Worm (Caenorhabditis elegans) whole organism, L2 larva: ENCODE data around the gene F22E5.8.
"Not testable (repeated sequence)": the region's sequence is repeated elsewhere in the genome, so short reads cannot be mapped to it uniquely, and the experiment has no call there.

Experiments
- C34F6.9 ChIP-seq: fragments of 150-350 bp; optimal IDR thresholded peaks from 2 replicates; lab custom pipeline; 2014; ENCODE audit warnings: missing biosample characterization, missing genetic modification characterization
- Y55F3AM.14 ChIP-seq: fragments of 200-800 bp; sonication (Bioruptor generic); optimal IDR thresholded peaks from 2 replicates; lab custom pipeline; 2018; ENCODE audit warnings: mild to moderate bottlenecking, missing genetic modification characterization, missing compliant biosample characterization
- ZK546.5 ChIP-seq: sonication (generic microtip); optimal IDR thresholded peaks from 2 replicates; lab custom pipeline; 2017; ENCODE audit warnings: missing biosample characterization, missing genetic modification characterization
- alr-1 ChIP-seq: fragments of 150-350 bp; optimal IDR thresholded peaks from 2 replicates; lab custom pipeline; 2014; ENCODE audit warnings: missing biosample characterization, missing genetic modification characterization
- ama-1 ChIP-seq: fragments of 150-350 bp; optimal IDR thresholded peaks from 2 replicates; lab custom pipeline; 2018; ENCODE audit warnings: inconsistent platforms
- ceh-82 ChIP-seq: fragments of 150-350 bp; optimal IDR thresholded peaks from 2 replicates; lab custom pipeline; 2014; ENCODE audit warnings: missing biosample characterization, missing genetic modification characterization
- crh-2 ChIP-seq: sonication (generic microtip); optimal IDR thresholded peaks from 2 replicates; lab custom pipeline; 2017; ENCODE audit warnings: missing biosample characterization, missing genetic modification characterization
- dmd-4 ChIP-seq: sonication (generic microtip); optimal IDR thresholded peaks from 2 replicates; lab custom pipeline; 2017; ENCODE audit warnings: missing biosample characterization, missing genetic modification characterization
- elt-1 ChIP-seq: fragments of 150-350 bp; optimal IDR thresholded peaks from 2 replicates; lab custom pipeline; 2014; ENCODE audit warnings: missing biosample characterization, missing genetic modification characterization
- elt-3 ChIP-seq: sonication (generic microtip); optimal IDR thresholded peaks from 2 replicates; lab custom pipeline; 2017; ENCODE audit warnings: missing biosample characterization, missing genetic modification characterization
- gmeb-1 ChIP-seq: fragments of 150-350 bp; optimal IDR thresholded peaks from 2 replicates; lab custom pipeline; 2014; ENCODE audit warnings: missing biosample characterization, missing genetic modification characterization
- lin-11 ChIP-seq: fragments of 150-350 bp; sonication (generic microtip); optimal IDR thresholded peaks from 2 replicates; lab custom pipeline; 2014; ENCODE audit warnings: missing biosample characterization, missing genetic modification characterization, inconsistent platforms, mixed read lengths
- lin-13 ChIP-seq: fragments of 150-350 bp; optimal IDR thresholded peaks from 2 replicates; lab custom pipeline; 2014; ENCODE audit warnings: missing biosample characterization, missing genetic modification reagents, missing genetic modification characterization
- lin-39 ChIP-seq: fragments of 150-350 bp; optimal IDR thresholded peaks from 2 replicates; lab custom pipeline; 2014; ENCODE audit warnings: missing biosample characterization, missing genetic modification reagents, missing genetic modification characterization
- lsy-2 ChIP-seq, 2 experiments: fragments of 150-350 bp in 1 of 2; sonication (generic microtip) in 1 of 2; optimal IDR thresholded peaks; 2 replicates each; lab custom pipeline; 2014 to 2017; ENCODE audit warnings: missing biosample characterization in 2 of 2, missing genetic modification characterization in 2 of 2
- mab-5 ChIP-seq: fragments of 150-350 bp; optimal IDR thresholded peaks from 2 replicates; lab custom pipeline; 2014; ENCODE audit warnings: missing biosample characterization, missing genetic modification characterization
- mbf-1 ChIP-seq: sonication (generic microtip); optimal IDR thresholded peaks from 2 replicates; lab custom pipeline; 2017; ENCODE audit warnings: missing biosample characterization, missing genetic modification characterization
- mdl-1 ChIP-seq, 2 experiments: fragments of 150-350 bp in 1 of 2; sonication (generic microtip) in 1 of 2; optimal IDR thresholded peaks; 2 replicates each; lab custom pipeline; 2017; ENCODE audit warnings: missing biosample characterization in 2 of 2, missing genetic modification characterization in 2 of 2
- nhr-10 ChIP-seq: sonication (generic microtip); optimal IDR thresholded peaks from 2 replicates; lab custom pipeline; 2017; ENCODE audit warnings: missing biosample characterization, missing genetic modification characterization
- nhr-11 ChIP-seq: fragments of 150-350 bp; optimal IDR thresholded peaks from 2 replicates; lab custom pipeline; 2014; ENCODE audit warnings: missing biosample characterization, missing genetic modification characterization
- nhr-129 ChIP-seq: fragments of 150-350 bp; optimal IDR thresholded peaks from 2 replicates; lab custom pipeline; 2014; ENCODE audit warnings: missing biosample characterization, missing genetic modification characterization
- nhr-237 ChIP-seq: fragments of 150-350 bp; optimal IDR thresholded peaks from 2 replicates; lab custom pipeline; 2014; ENCODE audit warnings: missing biosample characterization, missing genetic modification characterization
- nhr-6 ChIP-seq: fragments of 150-350 bp; optimal IDR thresholded peaks from 2 replicates; lab custom pipeline; 2014; ENCODE audit warnings: missing biosample characterization, missing genetic modification characterization
- nhr-77 ChIP-seq: fragments of 150-350 bp; optimal IDR thresholded peaks from 2 replicates; lab custom pipeline; 2014; ENCODE audit warnings: missing biosample characterization, missing genetic modification characterization
- peb-1 ChIP-seq: fragments of 150-350 bp; optimal IDR thresholded peaks from 2 replicates; lab custom pipeline; 2014; ENCODE audit warnings: missing biosample characterization, missing genetic modification characterization
- sem-4 ChIP-seq: fragments of 150-350 bp; optimal IDR thresholded peaks from 2 replicates; lab custom pipeline; 2014; ENCODE audit warnings: missing biosample characterization, missing genetic modification reagents, missing genetic modification characterization
- skn-1 ChIP-seq: sonication (generic microtip); optimal IDR thresholded peaks from 2 replicates; lab custom pipeline; 2017; ENCODE audit warnings: missing biosample characterization, missing genetic modification characterization
- sma-9 ChIP-seq, 2 experiments: fragments of 150-350 bp in 1 of 2; sonication (generic microtip) in 1 of 2; optimal IDR thresholded peaks; 2 replicates each; lab custom pipeline; 2014 to 2016; ENCODE audit warnings: missing genetic modification characterization in 2 of 2, mild to moderate bottlenecking in 1 of 2, missing biosample characterization in 1 of 2, missing compliant biosample characterization in 1 of 2, missing genetic modification reagents in 1 of 2, moderate library complexity in 1 of 2
- snpc-4 ChIP-seq: fragments of 150-350 bp; optimal IDR thresholded peaks from 2 replicates; lab custom pipeline; 2014; ENCODE audit warnings: missing biosample characterization, missing genetic modification characterization
- unc-39 ChIP-seq: fragments of 150-350 bp; optimal IDR thresholded peaks from 2 replicates; lab custom pipeline; 2014; ENCODE audit warnings: missing biosample characterization, missing genetic modification characterization
- unc-55 ChIP-seq: fragments of 150-350 bp; sonication (generic microtip); optimal IDR thresholded peaks from 3 replicates; lab custom pipeline; 2014; ENCODE audit warnings: missing biosample characterization, missing genetic modification reagents, missing genetic modification characterization
- unc-62 ChIP-seq: fragments of 150-350 bp; optimal IDR thresholded peaks from 2 replicates; lab custom pipeline; 2014; ENCODE audit warnings: missing biosample characterization, missing genetic modification reagents, missing genetic modification characterization
- zag-1 ChIP-seq: fragments of 150-350 bp; optimal IDR thresholded peaks from 2 replicates; lab custom pipeline; 2014; ENCODE audit warnings: missing biosample characterization, missing genetic modification characterization
- ztf-11 ChIP-seq: sonication (generic microtip); optimal IDR thresholded peaks from 2 replicates; lab custom pipeline; 2017; ENCODE audit warnings: missing biosample characterization, missing genetic modification characterization
- ztf-4 ChIP-seq: fragments of 150-350 bp; optimal IDR thresholded peaks from 2 replicates; lab custom pipeline; 2014; ENCODE audit warnings: missing biosample characterization, missing genetic modification characterization

F22E5.8 gene

ce11 chrII:2616634-2617033 lies 23.2 kb upstream of the F22E5.8 start, which contains the start of gene msrp-5:
Gene msrp-5 (plus strand): TSS chrII:2616934.
- TF ChIP-seq ZK546.5; nhr-10 (tag; lab: Kevin White, UChicago); ceh-82 (tag; lab: Kevin White, UChicago): not testable (repeated sequence)

- not testable (repeated sequence) for TF ChIP-seq nhr-77 (tag; lab: Kevin White, UChicago); Y55F3AM.14; ztf-4 (tag; lab: Kevin White, UChicago)
These were observed 20.7 kb upstream of the F22E5.8 start, which contains the start of gene msrp-6 for ce11 chrII:2619148-2619547. Gene msrp-6 (plus strand): TSS chrII:2619448.

ce11 chrII:2622480-2622879 lies 17.4 kb upstream of the F22E5.8 start, which contains the start of gene D2062.5:
Gene D2062.5 (plus strand): TSS chrII:2622780.
- TF ChIP-seq Y55F3AM.14 (no peak), sma-9 (GFP tag; optimal IDR thresholded peaks at IDR 0.05; lab: Kevin White, UChicago) (no peak), sma-9 (tag; optimal IDR thresholded peaks at IDR 0.05; lab: Kevin White, UChicago) (no peak), unc-55 (GFP tag; lab: Kevin White, UChicago) (no peak), skn-1 (tag; lab: Kevin White, UChicago) (no peak), unc-39 (tag; lab: Kevin White, UChicago) (no peak), nhr-10 (tag; lab: Kevin White, UChicago) (no peak), lin-13 (GFP tag; lab: Kevin White, UChicago) (no peak), nhr-6 (no peak), lin-39 (tag; lab: Kevin White, UChicago) (no peak), sem-4 (tag; lab: Kevin White, UChicago) (no peak)

DNA sequence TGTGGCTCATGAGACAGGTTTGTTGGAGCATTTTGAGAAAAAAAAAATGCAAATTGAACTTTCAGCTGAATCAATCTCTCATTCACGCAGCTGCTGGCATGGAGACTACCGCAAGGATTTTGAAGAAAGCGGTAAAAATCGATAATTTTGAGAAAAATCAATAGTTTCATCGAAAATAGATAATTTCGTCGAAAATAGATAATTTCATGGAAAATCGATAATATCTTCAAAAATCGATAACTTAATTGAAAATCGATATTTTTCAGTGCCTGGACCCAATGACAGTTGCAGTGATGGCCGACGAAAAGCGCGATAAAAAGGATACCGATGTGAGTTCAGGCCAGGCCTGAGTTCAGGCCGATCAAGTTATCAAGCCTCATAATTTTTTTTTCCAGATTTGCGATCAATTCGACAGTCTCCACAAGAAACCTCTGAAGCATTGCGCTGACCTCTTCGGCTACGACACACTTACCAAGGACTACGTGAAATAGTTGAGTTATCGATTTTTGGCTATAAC lies 16.8 kb upstream of the F22E5.8 start, which contains the start of gene D2062.4:
Gene D2062.4, plus strand, starts transcription at position 467 of the 517 bp plus-strand sequence.
- not testable (repeated sequence) for TF ChIP-seq ama-1; nhr-77 (tag; lab: Kevin White, UChicago); lsy-2 (tag; optimal IDR thresholded peaks at IDR 0.05; lab: Kevin White, UChicago)
- TF ChIP-seq, all 48 proteins: peak for 0; not testable (repeated sequence) for 48

- TF ChIP-seq snpc-4 (tag; lab: Kevin White, UChicago), result no peak
- TF ChIP-seq ama-1, result no peak
- TF ChIP-seq mab-5 (tag; lab: Kevin White, UChicago), result no peak
- no peak for TF ChIP-seq zag-1 (tag; lab: Kevin White, UChicago)
- no peak for TF ChIP-seq elt-3 (tag; lab: Kevin White, UChicago)
- TF ChIP-seq ZK546.5, result no peak
- TF ChIP-seq nhr-237, result no peak
- no peak for TF ChIP-seq skn-1 (tag; lab: Kevin White, UChicago)
- no peak for TF ChIP-seq crh-2
- no peak for TF ChIP-seq Y55F3AM.14
- TF ChIP-seq alr-1 (tag; lab: Kevin White, UChicago), result no peak
- no peak for TF ChIP-seq dmd-4 (tag; lab: Kevin White, UChicago)
- TF ChIP-seq mdl-1 (tag; optimal IDR thresholded peaks at IDR 0.05; lab: Kevin White, UChicago), result no peak
- TF ChIP-seq peb-1 (tag; lab: Kevin White, UChicago), result no peak
- TF ChIP-seq unc-55 (GFP tag; lab: Kevin White, UChicago), result no peak
- TF ChIP-seq elt-1, result no peak
- TF ChIP-seq sem-4 (tag; lab: Kevin White, UChicago), result no peak
- TF ChIP-seq, all 48 proteins: peak for 0
These were observed 15.0 kb upstream of the F22E5.8 start, which contains the start of gene lgc-28 for ce11 chrII:2624792-2625191. Gene lgc-28 (plus strand): TSS chrII:2625092.

DNA sequence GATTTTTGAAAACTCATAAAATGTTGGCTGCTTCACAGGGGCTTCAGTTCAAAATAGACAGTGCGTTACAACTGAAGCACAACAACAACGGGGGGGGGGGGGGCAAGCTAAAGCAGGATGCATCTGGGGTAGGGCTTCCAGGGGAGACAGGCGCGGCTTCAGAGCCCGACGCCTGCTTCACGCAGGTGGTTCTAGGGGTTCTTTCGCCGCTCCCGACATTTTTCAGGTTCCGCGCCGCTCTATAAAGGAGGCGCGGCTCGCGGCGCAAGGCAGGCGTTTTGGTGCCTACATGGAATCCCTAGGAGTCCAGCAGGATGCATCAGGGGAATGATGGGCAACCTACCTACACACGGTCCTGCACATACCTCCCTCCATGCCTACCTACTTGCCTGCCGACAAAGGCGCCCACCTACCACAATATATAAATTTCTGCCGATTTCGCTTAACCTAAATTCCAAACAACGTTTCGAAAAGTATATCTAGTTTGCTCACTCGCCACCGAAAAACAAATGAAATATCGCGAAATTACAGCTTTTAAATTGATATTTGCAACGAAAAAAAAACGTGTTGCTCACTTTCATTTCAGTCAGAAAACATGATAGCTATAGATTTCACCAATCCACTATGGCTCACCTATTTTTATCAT lies 12.6 kb upstream of the F22E5.8 start, which contains the start of gene sri-71:
Gene sri-71, plus strand, starts transcription at position 596 of the 646 bp plus-strand sequence.
- TF ChIP-seq unc-55 (GFP tag; lab: Kevin White, UChicago), result no peak
- no peak for TF ChIP-seq unc-62 (GFP tag; lab: Kevin White, UChicago)
- TF ChIP-seq ZK546.5, result no peak
- no peak for TF ChIP-seq sma-9 (GFP tag; optimal IDR thresholded peaks at IDR 0.05; lab: Kevin White, UChicago)
- no peak for TF ChIP-seq sma-9 (tag; optimal IDR thresholded peaks at IDR 0.05; lab: Kevin White, UChicago)
- no peak for TF ChIP-seq mab-5 (tag; lab: Kevin White, UChicago)
- TF ChIP-seq lin-13 (GFP tag; lab: Kevin White, UChicago), result no peak
- no peak for TF ChIP-seq gmeb-1 (tag; lab: Kevin White, UChicago)
- no peak for TF ChIP-seq lin-11 (tag; lab: Kevin White, UChicago)
- no peak for TF ChIP-seq ztf-11 (tag; lab: Kevin White, UChicago)
- TF ChIP-seq mbf-1, result no peak
- no peak for TF ChIP-seq nhr-77 (tag; lab: Kevin White, UChicago)
- no peak for TF ChIP-seq nhr-11 (tag; lab: Kevin White, UChicago)
- TF ChIP-seq crh-2, result no peak
- no peak for TF ChIP-seq ztf-4 (tag; lab: Kevin White, UChicago)
- no peak for TF ChIP-seq nhr-129
- TF ChIP-seq C34F6.9, result no peak
- no peak for TF ChIP-seq nhr-237
